Fruit fly (Drosophila melanogaster) whole organism, embryonic: ENCODE data around the gene APC4.
"Not testable (repeated sequence)": the region's sequence is repeated elsewhere in the genome, so short reads cannot be mapped to it uniquely, and the experiment has no call there.

ENCODE experiments used
- Bteb2 ChIP-seq: fragments of 200-800 bp; sonication (Bioruptor generic); optimal IDR thresholded peaks from 2 replicates; lab custom pipeline; 2016; ENCODE audit warnings: missing biosample characterization, missing genetic modification characterization
- CG14965 ChIP-seq: fragments of 200-800 bp; sonication (Bioruptor generic); optimal IDR thresholded peaks from 2 replicates; lab custom pipeline; 2016; ENCODE audit warnings: missing biosample characterization, missing genetic modification characterization, borderline replicate concordance
- CG2120 ChIP-seq: fragments of 200-800 bp; sonication (Bioruptor generic); optimal IDR thresholded peaks from 3 replicates; lab custom pipeline; 2016; ENCODE audit warnings: missing biosample characterization, missing genetic modification characterization
- Dll ChIP-seq: fragments of 200-800 bp; sonication (Bioruptor generic); IDR thresholded peaks from 4 replicates; pipeline ENCODE4 v1.3.6; 2022; ENCODE audit warnings: missing biosample characterization, missing genetic modification characterization; ENCODE audit not compliant: partially characterized antibody
- H2.0 ChIP-seq: fragments of 200-800 bp; sonication (Bioruptor generic); IDR thresholded peaks from 2 replicates; pipeline ENCODE4 v1.3.6; 2022; ENCODE audit warnings: missing biosample characterization, missing genetic modification characterization
- ash1 ChIP-seq: fragments of 200-800 bp; sonication (Bioruptor generic); optimal IDR thresholded peaks from 2 replicates; lab custom pipeline; 2018; ENCODE audit warnings: missing biosample characterization, mild to moderate bottlenecking, missing genetic modification characterization
- dan ChIP-seq: fragments of 200-800 bp; sonication (Bioruptor generic); IDR thresholded peaks from 2 replicates; pipeline ENCODE4 v1.3.6; 2022; ENCODE audit warnings: missing biosample characterization, missing genetic modification characterization
- p53 ChIP-seq: fragments of 200-800 bp; sonication (Bioruptor generic); optimal IDR thresholded peaks from 2 replicates; lab custom pipeline; 2016; ENCODE audit warnings: missing biosample characterization, missing genetic modification characterization
- sr ChIP-seq: fragments of 200-800 bp; sonication (Bioruptor generic); IDR thresholded peaks from 3 replicates; pipeline ENCODE4 v1.3.6; 2022; ENCODE audit warnings: missing biosample characterization, missing genetic modification characterization

DNA sequence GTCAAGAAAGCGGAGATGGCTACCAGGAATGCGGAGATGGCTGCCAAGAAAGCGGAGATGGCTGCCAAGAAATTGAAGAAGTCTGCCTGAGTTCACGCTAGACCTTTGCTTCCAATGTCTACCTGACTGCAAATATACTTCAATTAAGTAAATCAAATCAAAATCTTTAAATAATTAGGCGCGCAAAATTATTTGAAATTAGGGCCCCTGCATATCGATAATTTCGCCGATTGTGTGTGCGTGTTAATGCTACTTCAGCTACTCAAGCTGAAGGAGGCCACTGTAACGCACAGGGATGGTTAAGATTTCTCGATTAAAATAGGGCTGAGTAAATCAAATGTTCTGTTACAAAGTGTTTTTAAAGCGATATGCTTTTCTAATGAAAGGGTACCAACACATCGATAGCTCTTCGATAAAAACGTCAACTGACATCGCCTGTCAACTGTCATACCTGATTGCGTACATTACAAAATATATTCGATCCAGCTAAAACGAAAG lies 5.2 kb downstream of the APC4 start, which contains the start of gene CG6999:
- TF ChIP-seq Dll (GFP tag; lab: Robert Waterston, UW), result peak; percentile 56; the same call in 1 of the 4 replicates
- TF ChIP-seq p53 (GFP tag; lab: Kevin White, UChicago); Bteb2 (GFP tag; lab: Kevin White, UChicago); CG2120 (GFP tag; lab: Kevin White, UChicago); CG14965; ash1 (GFP tag; lab: Kevin White, UChicago); dan; sr (GFP tag; lab: Robert Waterston, UW); H2.0 (GFP tag; lab: Robert Waterston, UW): not testable (repeated sequence)
